Worm (Caenorhabditis elegans): ENCODE measurements around the gene T01H3.5.

T01H3.5 gene

ce11 chrII:7887295-7887694 lies 7.9 kb downstream of the T01H3.5 start:
- TF ChIP-seq hlh-1 (tag; optimal IDR thresholded peaks at IDR 0.05) (no peak), unc-62 (GFP tag; optimal IDR thresholded peaks at IDR 0.05) (no peak), nhr-12 (tag; optimal IDR thresholded peaks at IDR 0.05) (no peak), mab-5 (tag; optimal IDR thresholded peaks at IDR 0.05) (no peak), snpc-4 (tag; optimal IDR thresholded peaks at IDR 0.05) (no peak), nhr-76 (tag; optimal IDR thresholded peaks at IDR 0.05) (no peak), ces-1 (GFP tag; optimal IDR thresholded peaks at IDR 0.05) (no peak), unc-120 (tag; optimal IDR thresholded peaks at IDR 0.05; ENCODE audit: poor library complexity, severe bottlenecking) (no peak), blmp-1 (tag; optimal IDR thresholded peaks at IDR 0.05) (no peak), mls-2 (tag; optimal IDR thresholded peaks at IDR 0.05) (no peak), sem-2 (GFP tag; optimal IDR thresholded peaks at IDR 0.05) (no peak), ceh-43 (GFP tag; optimal IDR thresholded peaks at IDR 0.05) (no peak), flh-1 (GFP tag; optimal IDR thresholded peaks at IDR 0.05) (no peak), lin-13 (tag; optimal IDR thresholded peaks at IDR 0.05) (no peak), mep-1 (tag; optimal IDR thresholded peaks at IDR 0.05) (no peak), nhr-237 (tag; optimal IDR thresholded peaks at IDR 0.05) (no peak), bed-3 (GFP tag; optimal IDR thresholded peaks at IDR 0.05) (no peak), ceh-39 (tag; optimal IDR thresholded peaks at IDR 0.05) (no peak), pha-4 (tag; optimal IDR thresholded peaks at IDR 0.05) (no peak), M03D4.4 (tag; optimal IDR thresholded peaks at IDR 0.05) (no peak)

DNA sequence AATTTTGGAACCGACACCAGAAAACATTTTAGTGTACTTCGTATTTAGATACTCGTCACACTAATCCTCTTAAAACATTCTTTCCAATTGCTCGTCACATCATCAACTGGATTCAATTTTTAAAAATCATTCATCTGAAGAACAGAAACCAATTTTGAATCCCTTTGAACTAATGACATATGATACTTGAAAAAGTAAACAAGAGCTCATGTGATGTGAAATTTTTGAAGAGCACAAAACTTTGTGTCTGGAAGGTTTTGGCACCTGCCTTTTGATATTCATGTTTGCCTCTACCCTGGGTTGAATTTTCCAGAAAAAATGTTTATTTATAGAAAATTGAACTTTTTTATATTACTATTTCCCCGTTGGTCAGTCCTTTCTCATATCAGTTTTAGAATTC lies 9.3 kb downstream of the T01H3.5 start:
- no peak for TF ChIP-seq blmp-1 (tag; optimal IDR thresholded peaks at IDR 0.05)
- TF ChIP-seq ceh-43 (GFP tag; optimal IDR thresholded peaks at IDR 0.05): no peak
- TF ChIP-seq mls-2 (tag; optimal IDR thresholded peaks at IDR 0.05): no peak
- TF ChIP-seq snpc-4 (tag; optimal IDR thresholded peaks at IDR 0.05): no peak
- no peak for TF ChIP-seq ztf-11 (tag; optimal IDR thresholded peaks at IDR 0.05)
- TF ChIP-seq mep-1 (tag; optimal IDR thresholded peaks at IDR 0.05): no peak
- TF ChIP-seq unc-39 (tag; optimal IDR thresholded peaks at IDR 0.05): no peak
- TF ChIP-seq sptf-1 (tag; optimal IDR thresholded peaks at IDR 0.05): no peak
- no peak for TF ChIP-seq bed-3 (GFP tag; optimal IDR thresholded peaks at IDR 0.05)
- no peak for TF ChIP-seq unc-120 (tag; optimal IDR thresholded peaks at IDR 0.05; ENCODE audit: poor library complexity, severe bottlenecking)
- TF ChIP-seq nhr-237 (tag; optimal IDR thresholded peaks at IDR 0.05): no peak
- TF ChIP-seq M03D4.4 (tag; optimal IDR thresholded peaks at IDR 0.05): no peak
- TF ChIP-seq nhr-76 (tag; optimal IDR thresholded peaks at IDR 0.05): no peak
- no peak for TF ChIP-seq nhr-12 (tag; optimal IDR thresholded peaks at IDR 0.05)
- TF ChIP-seq elt-1 (tag; optimal IDR thresholded peaks at IDR 0.05; ENCODE audit: borderline replicate concordance, insufficient read depth): no peak
- no peak for TF ChIP-seq cnd-1 (tag; optimal IDR thresholded peaks at IDR 0.05)
- no peak for TF ChIP-seq lin-13 (tag; optimal IDR thresholded peaks at IDR 0.05)
- no peak for TF ChIP-seq flh-1 (GFP tag; optimal IDR thresholded peaks at IDR 0.05)
- TF ChIP-seq drap-1 (GFP tag; optimal IDR thresholded peaks at IDR 0.05): no peak

- TF ChIP-seq mep-1 (tag; optimal IDR thresholded peaks at IDR 0.05): no peak
- TF ChIP-seq nhr-76 (tag; optimal IDR thresholded peaks at IDR 0.05): no peak
- no peak for TF ChIP-seq drap-1 (GFP tag; optimal IDR thresholded peaks at IDR 0.05)
- TF ChIP-seq elt-3 (tag; optimal IDR thresholded peaks at IDR 0.05): no peak
- no peak for TF ChIP-seq mls-2 (tag; optimal IDR thresholded peaks at IDR 0.05)
- TF ChIP-seq elt-1 (tag; optimal IDR thresholded peaks at IDR 0.05; ENCODE audit: borderline replicate concordance, insufficient read depth): no peak
- TF ChIP-seq blmp-1 (tag; optimal IDR thresholded peaks at IDR 0.05): no peak
- TF ChIP-seq lin-32 (GFP tag; optimal IDR thresholded peaks at IDR 0.05): no peak
- TF ChIP-seq ceh-83 (GFP tag; optimal IDR thresholded peaks at IDR 0.05): no peak
- TF ChIP-seq flh-1 (GFP tag; optimal IDR thresholded peaks at IDR 0.05): no peak
- TF ChIP-seq nhr-28 (tag; optimal IDR thresholded peaks at IDR 0.05): no peak
- no peak for TF ChIP-seq snpc-4 (tag; optimal IDR thresholded peaks at IDR 0.05)
- TF ChIP-seq unc-62 (GFP tag; optimal IDR thresholded peaks at IDR 0.05): no peak
- no peak for TF ChIP-seq hlh-1 (tag; optimal IDR thresholded peaks at IDR 0.05)
- no peak for TF ChIP-seq M03D4.4 (tag; optimal IDR thresholded peaks at IDR 0.05)
- no peak for TF ChIP-seq sptf-1 (tag; optimal IDR thresholded peaks at IDR 0.05)
- TF ChIP-seq unc-120 (tag; optimal IDR thresholded peaks at IDR 0.05; ENCODE audit: poor library complexity, severe bottlenecking): no peak
Observed at ce11 chrII:7889321-7889720, 9.9 kb downstream of the T01H3.5 start.

DNA sequence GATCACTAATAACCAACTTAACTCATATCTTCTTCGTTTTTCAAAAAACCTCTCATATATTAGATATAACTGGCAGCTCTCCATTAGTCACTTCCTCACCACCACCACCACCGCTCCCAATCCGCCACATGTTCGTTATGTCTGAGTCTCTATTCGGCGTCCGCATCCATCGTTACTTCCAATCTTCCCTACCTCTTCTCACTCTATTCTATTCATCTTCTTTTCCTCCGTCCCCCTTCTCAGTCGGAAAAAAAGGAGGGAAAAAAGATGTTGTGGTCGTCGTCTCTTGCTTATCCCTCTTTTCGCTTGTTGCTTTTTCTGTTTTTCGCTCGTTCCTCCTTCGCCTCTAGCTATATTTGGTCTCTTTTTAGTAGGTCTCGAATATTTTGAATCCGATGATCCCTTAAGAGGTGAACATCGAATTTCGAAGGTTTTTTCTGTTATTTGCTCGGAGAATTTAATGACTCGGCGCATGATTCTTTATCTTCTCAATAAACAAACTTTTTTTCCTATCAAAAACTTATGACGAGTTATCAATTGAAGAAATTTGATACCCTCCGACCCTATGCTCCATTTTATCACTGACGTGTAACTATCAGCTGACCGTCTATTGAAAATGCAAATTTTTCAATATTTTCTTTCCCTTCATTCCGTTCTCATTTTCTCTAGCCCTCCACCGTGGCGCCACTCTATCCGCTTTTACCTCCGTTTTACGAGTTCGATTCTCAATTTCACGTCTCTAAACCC lies 12.6 kb downstream of the T01H3.5 start:
- TF ChIP-seq hlh-1 (tag; optimal IDR thresholded peaks at IDR 0.05) (peak; percentile 28), cnd-1 (tag; optimal IDR thresholded peaks at IDR 0.05) (no peak), lsy-2 (tag; optimal IDR thresholded peaks at IDR 0.05) (peak; percentile 5), mls-2 (tag; optimal IDR thresholded peaks at IDR 0.05) (peak; percentile 1), ceh-39 (tag; optimal IDR thresholded peaks at IDR 0.05) (no peak), ces-1 (GFP tag; optimal IDR thresholded peaks at IDR 0.05) (peak; percentile 51), unc-120 (tag; optimal IDR thresholded peaks at IDR 0.05; ENCODE audit: poor library complexity, severe bottlenecking) (peak; percentile 68)

Measured in whole organism, mixed stage, embryonic.